Worm (Caenorhabditis elegans): Measurements from ENCODE around the gene cpar-1.
"Not testable (repeated sequence)": the region's sequence is repeated elsewhere in the genome, so short reads cannot be mapped to it uniquely, and the experiment has no call there.

Gene cpar-1

DNA sequence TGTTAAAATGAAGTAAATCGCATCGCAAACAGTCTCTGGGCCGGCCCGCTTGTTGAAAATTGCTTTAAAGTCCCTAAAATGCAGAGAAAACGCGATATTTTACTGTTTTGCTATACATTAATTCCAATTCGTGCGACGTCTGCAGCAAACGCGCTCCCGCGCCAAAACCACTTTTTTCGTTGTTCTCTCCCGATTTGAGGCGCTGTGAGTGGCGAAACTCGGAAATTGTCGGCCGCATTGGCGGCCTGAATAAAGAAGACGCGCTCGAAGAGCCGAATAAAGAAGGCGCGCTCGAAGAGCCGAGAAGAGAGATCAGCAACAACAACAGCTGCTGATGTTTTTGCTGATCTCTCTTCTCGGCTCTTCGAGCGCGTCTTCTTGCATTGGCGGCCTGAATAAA lies 25.6 kb upstream of the cpar-1 start:
- TF ChIP-seq unc-55 (GFP tag; optimal IDR thresholded peaks at IDR 0.05) (peak; percentile 48), snpc-4 (tag; optimal IDR thresholded peaks at IDR 0.05) (peak; percentile 92)

DNA sequence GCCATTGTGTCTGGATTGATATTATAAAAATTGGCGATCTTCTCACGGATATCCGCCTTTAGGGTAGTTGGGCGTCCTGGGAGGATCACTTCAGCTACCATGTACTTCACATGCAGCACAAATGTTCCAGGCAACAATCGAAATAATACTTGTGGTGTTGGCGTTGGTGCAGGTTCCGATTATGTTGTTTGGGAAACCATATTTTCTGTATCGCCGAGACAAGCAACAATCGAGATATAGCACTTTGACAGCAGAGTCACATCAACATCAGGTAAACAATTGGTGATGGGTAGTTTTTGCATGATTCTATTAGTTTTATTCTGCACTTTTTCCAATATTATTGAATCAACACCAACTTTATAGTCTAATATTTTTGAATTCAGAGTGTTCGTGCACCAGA lies 20.5 kb upstream of the cpar-1 start, which contains the start of gene T26G10.3:
TSS of gene T26G10.3 (minus strand) at position 101 of the 400 bp plus-strand sequence.
- TF ChIP-seq C34F6.9 (tag; optimal IDR thresholded peaks at IDR 0.05) (no peak), zag-1 (tag; optimal IDR thresholded peaks at IDR 0.05) (no peak)

DNA sequence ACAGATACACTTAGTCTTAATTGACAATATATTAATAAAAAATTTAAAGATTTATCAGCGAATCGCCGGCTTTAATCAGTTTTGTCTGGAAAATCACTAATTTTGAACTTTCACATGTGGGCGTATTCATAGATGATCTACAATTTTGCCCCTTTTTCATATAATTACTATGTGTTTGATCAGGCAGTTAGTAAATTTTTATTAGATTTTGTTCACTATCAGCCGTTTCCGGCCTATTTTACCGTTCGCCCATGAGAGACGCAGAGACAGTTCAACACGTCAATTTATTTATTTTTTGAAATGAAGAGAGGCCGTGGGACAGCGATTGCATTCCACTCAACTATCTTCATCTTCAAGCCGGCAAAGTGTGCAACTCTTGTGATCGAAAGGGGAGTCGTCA lies 13.6 kb upstream of the cpar-1 start, which contains the start of gene T26G10.4:
TSS of gene T26G10.4 (plus strand) at position 301 of the 400 bp plus-strand sequence.
- TF ChIP-seq gmeb-1, lin-39, nhr-23 (tag; optimal IDR thresholded peaks at IDR 0.05): not testable (repeated sequence)

DNA sequence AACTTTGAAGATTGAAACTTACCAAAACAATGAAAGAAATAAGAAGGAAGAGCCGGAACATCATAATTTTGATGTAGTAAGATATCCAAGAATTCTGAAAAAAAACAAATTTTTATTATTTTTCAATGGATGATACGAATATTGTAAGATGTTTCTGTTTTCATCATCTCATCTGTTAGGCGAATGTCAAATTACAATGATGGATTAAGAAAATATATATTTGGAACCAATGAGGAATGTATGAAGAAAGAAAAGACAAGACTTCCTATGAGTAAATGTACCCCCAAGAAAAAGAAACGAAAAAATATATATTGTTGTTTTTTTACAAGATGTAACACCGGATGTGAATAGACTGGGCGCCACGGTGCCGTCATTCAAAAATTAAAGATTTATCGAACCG lies 7.6 kb upstream of the cpar-1 start, which contains the start of gene T26G10.5:
TSS of gene T26G10.5 (minus strand) at position 101 of the 400 bp plus-strand sequence.
- TF ChIP-seq unc-55 (GFP tag; optimal IDR thresholded peaks at IDR 0.05) = no peak
- TF ChIP-seq elt-3 (tag; optimal IDR thresholded peaks at IDR 0.05) = no peak
- no peak for TF ChIP-seq F13H6.1 (tag; optimal IDR thresholded peaks at IDR 0.05)
- TF ChIP-seq snpc-4 (tag; optimal IDR thresholded peaks at IDR 0.05) = no peak
- TF ChIP-seq nhr-6 (tag; optimal IDR thresholded peaks at IDR 0.05) = no peak
- TF ChIP-seq ama-1 (optimal IDR thresholded peaks at IDR 0.05) = no peak
- TF ChIP-seq crh-2 (tag; optimal IDR thresholded peaks at IDR 0.05) = no peak
- no peak for TF ChIP-seq unc-62 (GFP tag; optimal IDR thresholded peaks at IDR 0.05)
- TF ChIP-seq sma-3 (GFP tag; optimal IDR thresholded peaks at IDR 0.05) = no peak
- TF ChIP-seq Y55F3AM.14 (GFP tag; optimal IDR thresholded peaks at IDR 0.05) = no peak
- no peak for TF ChIP-seq egl-27 (tag; optimal IDR thresholded peaks at IDR 0.05)
- no peak for TF ChIP-seq nhr-12 (tag; optimal IDR thresholded peaks at IDR 0.05)
- no peak for TF ChIP-seq sem-4 (tag; optimal IDR thresholded peaks at IDR 0.05)
- no peak for TF ChIP-seq nhr-11 (tag; optimal IDR thresholded peaks at IDR 0.05)
- TF ChIP-seq ztf-4 (tag; optimal IDR thresholded peaks at IDR 0.05) = no peak
- no peak for TF ChIP-seq mdl-1 (tag; optimal IDR thresholded peaks at IDR 0.05)
- TF ChIP-seq lin-39 (tag; optimal IDR thresholded peaks at IDR 0.05) = no peak
- no peak for TF ChIP-seq ZK546.5 (tag; optimal IDR thresholded peaks at IDR 0.05)

DNA sequence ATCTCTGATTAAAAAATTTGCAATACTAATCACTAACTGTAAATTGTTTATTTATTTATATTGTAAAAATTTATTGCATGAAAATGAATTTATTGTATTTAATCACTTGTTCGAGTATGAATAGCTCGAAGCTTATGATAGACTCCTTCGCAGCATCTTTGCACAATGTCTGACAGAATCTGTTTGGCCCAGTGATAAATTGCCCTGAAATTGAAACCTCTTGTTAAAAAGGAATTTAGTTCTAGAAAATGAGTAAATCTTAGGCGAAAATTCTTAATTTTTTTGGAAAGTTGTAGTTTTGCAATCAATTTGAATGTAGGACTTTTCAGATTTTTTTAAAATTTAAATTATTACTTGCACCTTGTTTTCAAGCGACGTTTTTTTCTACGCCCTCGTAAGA lies 1.1 kb downstream of the cpar-1 start:
- no peak for TF ChIP-seq mab-5 (tag; optimal IDR thresholded peaks at IDR 0.05)
- TF ChIP-seq ztf-4 (tag; optimal IDR thresholded peaks at IDR 0.05) = no peak
- TF ChIP-seq nhr-6 (tag; optimal IDR thresholded peaks at IDR 0.05) = no peak
- TF ChIP-seq egl-27 (tag; optimal IDR thresholded peaks at IDR 0.05) = no peak
- no peak for TF ChIP-seq alr-1 (tag; optimal IDR thresholded peaks at IDR 0.05)
- no peak for TF ChIP-seq elt-1 (tag; optimal IDR thresholded peaks at IDR 0.05)
- TF ChIP-seq ztf-1 (GFP tag; conservative IDR thresholded peaks at IDR 0.05) = no peak
- no peak for TF ChIP-seq ceh-16 (tag; optimal IDR thresholded peaks at IDR 0.05)
- no peak for TF ChIP-seq fos-1 (tag; optimal IDR thresholded peaks at IDR 0.05)
- TF ChIP-seq peb-1 (tag; optimal IDR thresholded peaks at IDR 0.05) = no peak
- no peak for TF ChIP-seq dmd-4 (tag; optimal IDR thresholded peaks at IDR 0.05)
- no peak for TF ChIP-seq ztf-11 (tag; optimal IDR thresholded peaks at IDR 0.05)
- no peak for TF ChIP-seq lsy-2 (tag; optimal IDR thresholded peaks at IDR 0.05)
- TF ChIP-seq F13H6.1 (tag; optimal IDR thresholded peaks at IDR 0.05) = no peak
- no peak for TF ChIP-seq nhr-11 (tag; optimal IDR thresholded peaks at IDR 0.05)
- no peak for TF ChIP-seq aly-2 (tag; optimal IDR thresholded peaks at IDR 0.05)
- TF ChIP-seq crh-2 (tag; optimal IDR thresholded peaks at IDR 0.05) = no peak
- TF ChIP-seq nhr-23 (tag; optimal IDR thresholded peaks at IDR 0.05) = no peak

DNA sequence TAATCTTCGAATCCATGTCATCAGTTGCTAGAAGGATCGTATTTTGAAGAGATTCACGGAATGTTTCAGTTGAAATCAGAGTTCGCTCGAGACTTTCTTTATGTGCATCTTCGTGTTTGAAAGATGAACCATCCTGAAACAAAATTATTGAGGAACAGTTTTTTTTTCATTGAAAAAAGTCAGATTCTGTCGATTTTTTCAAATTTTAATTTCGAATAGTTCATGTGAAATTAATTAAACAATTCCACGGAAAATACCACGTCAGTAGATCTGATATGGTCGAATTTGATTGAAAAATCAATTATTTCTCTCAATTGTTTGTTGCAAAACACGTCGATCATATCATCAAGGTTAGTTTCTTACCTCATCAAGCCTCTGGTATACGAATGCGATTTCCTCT lies 5.5 kb downstream of the cpar-1 start, which contains the start of gene F54C8.1:
TSS of gene F54C8.1 (plus strand) at position 301 of the 400 bp plus-strand sequence.
- no peak for TF ChIP-seq ceh-82 (tag; optimal IDR thresholded peaks at IDR 0.05)
- no peak for TF ChIP-seq dmd-4 (tag; optimal IDR thresholded peaks at IDR 0.05)
- no peak for TF ChIP-seq nhr-21 (tag; optimal IDR thresholded peaks at IDR 0.05)

All from whole organism, L2 larva.